Worm (Caenorhabditis elegans) whole organism, L2 larva: Measurements from ENCODE around the gene EEED8.18.
A peak's percentile ranks its signal among the peaks of the same experiment; 100 is the strongest.

ENCODE experiments used
- C34F6.9 ChIP-seq: fragments of 150-350 bp; optimal IDR thresholded peaks from 2 replicates; lab custom pipeline; 2014; ENCODE audit warnings: missing biosample characterization, missing genetic modification characterization
- R02D3.7 ChIP-seq: fragments of 150-350 bp; optimal IDR thresholded peaks from 2 replicates; lab custom pipeline; 2014; ENCODE audit warnings: missing biosample characterization, missing genetic modification characterization
- ZK546.5 ChIP-seq: sonication (generic microtip); optimal IDR thresholded peaks from 2 replicates; lab custom pipeline; 2017; ENCODE audit warnings: missing biosample characterization, missing genetic modification characterization
- alr-1 ChIP-seq: fragments of 150-350 bp; optimal IDR thresholded peaks from 2 replicates; lab custom pipeline; 2014; ENCODE audit warnings: missing biosample characterization, missing genetic modification characterization
- aly-2 ChIP-seq: fragments of 150-350 bp; optimal IDR thresholded peaks from 2 replicates; lab custom pipeline; 2014; ENCODE audit warnings: missing biosample characterization, missing genetic modification characterization
- blmp-1 ChIP-seq: sonication (generic microtip); optimal IDR thresholded peaks from 2 replicates; lab custom pipeline; 2017; ENCODE audit warnings: missing genetic modification characterization, mild to moderate bottlenecking, missing compliant biosample characterization, antibody characterized with exemption, moderate library complexity; ENCODE audit not compliant: insufficient read depth
- ceh-82 ChIP-seq: fragments of 150-350 bp; optimal IDR thresholded peaks from 2 replicates; lab custom pipeline; 2014; ENCODE audit warnings: missing biosample characterization, missing genetic modification characterization
- crh-2 ChIP-seq: sonication (generic microtip); optimal IDR thresholded peaks from 2 replicates; lab custom pipeline; 2017; ENCODE audit warnings: missing biosample characterization, missing genetic modification characterization
- dmd-4 ChIP-seq: sonication (generic microtip); optimal IDR thresholded peaks from 2 replicates; lab custom pipeline; 2017; ENCODE audit warnings: missing biosample characterization, missing genetic modification characterization
- egl-27 ChIP-seq: sonication (generic microtip); optimal IDR thresholded peaks from 3 replicates; lab custom pipeline; 2017; ENCODE audit warnings: missing biosample characterization, missing genetic modification reagents, missing genetic modification characterization
- elt-1 ChIP-seq: fragments of 150-350 bp; optimal IDR thresholded peaks from 2 replicates; lab custom pipeline; 2014; ENCODE audit warnings: missing biosample characterization, missing genetic modification characterization
- elt-3 ChIP-seq: sonication (generic microtip); optimal IDR thresholded peaks from 2 replicates; lab custom pipeline; 2017; ENCODE audit warnings: missing biosample characterization, missing genetic modification characterization
- gmeb-1 ChIP-seq: fragments of 150-350 bp; optimal IDR thresholded peaks from 2 replicates; lab custom pipeline; 2014; ENCODE audit warnings: missing biosample characterization, missing genetic modification characterization
- lin-11 ChIP-seq: fragments of 150-350 bp; sonication (generic microtip); optimal IDR thresholded peaks from 2 replicates; lab custom pipeline; 2014; ENCODE audit warnings: missing biosample characterization, missing genetic modification characterization, inconsistent platforms, mixed read lengths
- lin-13 ChIP-seq: fragments of 150-350 bp; optimal IDR thresholded peaks from 2 replicates; lab custom pipeline; 2014; ENCODE audit warnings: missing biosample characterization, missing genetic modification reagents, missing genetic modification characterization
- lsy-2 ChIP-seq, 2 experiments: fragments of 150-350 bp in 1 of 2; sonication (generic microtip) in 1 of 2; optimal IDR thresholded peaks; 2 replicates each; lab custom pipeline; 2014 to 2017; ENCODE audit warnings: missing biosample characterization in 2 of 2, missing genetic modification characterization in 2 of 2
- mbf-1 ChIP-seq: sonication (generic microtip); optimal IDR thresholded peaks from 2 replicates; lab custom pipeline; 2017; ENCODE audit warnings: missing biosample characterization, missing genetic modification characterization
- nhr-10 ChIP-seq: sonication (generic microtip); optimal IDR thresholded peaks from 2 replicates; lab custom pipeline; 2017; ENCODE audit warnings: missing biosample characterization, missing genetic modification characterization
- nhr-12 ChIP-seq: fragments of 150-350 bp; optimal IDR thresholded peaks from 2 replicates; lab custom pipeline; 2014; ENCODE audit warnings: missing biosample characterization, missing genetic modification characterization
- nhr-129 ChIP-seq: fragments of 150-350 bp; optimal IDR thresholded peaks from 2 replicates; lab custom pipeline; 2014; ENCODE audit warnings: missing biosample characterization, missing genetic modification characterization
- nhr-21 ChIP-seq: fragments of 150-350 bp; optimal IDR thresholded peaks from 2 replicates; lab custom pipeline; 2014; ENCODE audit warnings: missing biosample characterization, missing genetic modification characterization
- nhr-23 ChIP-seq: fragments of 150-350 bp; optimal IDR thresholded peaks from 2 replicates; lab custom pipeline; 2014; ENCODE audit warnings: missing biosample characterization, missing genetic modification reagents, missing genetic modification characterization
- nhr-25 ChIP-seq: fragments of 150-350 bp; sonication (generic microtip); optimal IDR thresholded peaks from 3 replicates; lab custom pipeline; 2014; ENCODE audit warnings: missing biosample characterization, missing genetic modification characterization
- nhr-77 ChIP-seq: fragments of 150-350 bp; optimal IDR thresholded peaks from 2 replicates; lab custom pipeline; 2014; ENCODE audit warnings: missing biosample characterization, missing genetic modification characterization
- peb-1 ChIP-seq: fragments of 150-350 bp; optimal IDR thresholded peaks from 2 replicates; lab custom pipeline; 2014; ENCODE audit warnings: missing biosample characterization, missing genetic modification characterization
- sem-4 ChIP-seq: fragments of 150-350 bp; optimal IDR thresholded peaks from 2 replicates; lab custom pipeline; 2014; ENCODE audit warnings: missing biosample characterization, missing genetic modification reagents, missing genetic modification characterization
- sma-3 ChIP-seq: sonication (generic microtip); optimal IDR thresholded peaks from 2 replicates; lab custom pipeline; 2016; ENCODE audit warnings: missing genetic modification reagents, missing genetic modification characterization, missing compliant biosample characterization
- snpc-4 ChIP-seq: fragments of 150-350 bp; optimal IDR thresholded peaks from 2 replicates; lab custom pipeline; 2014; ENCODE audit warnings: missing biosample characterization, missing genetic modification characterization
- unc-39 ChIP-seq: fragments of 150-350 bp; optimal IDR thresholded peaks from 2 replicates; lab custom pipeline; 2014; ENCODE audit warnings: missing biosample characterization, missing genetic modification characterization
- unc-55 ChIP-seq: fragments of 150-350 bp; sonication (generic microtip); optimal IDR thresholded peaks from 3 replicates; lab custom pipeline; 2014; ENCODE audit warnings: missing biosample characterization, missing genetic modification reagents, missing genetic modification characterization
- unc-62 ChIP-seq: fragments of 150-350 bp; optimal IDR thresholded peaks from 2 replicates; lab custom pipeline; 2014; ENCODE audit warnings: missing biosample characterization, missing genetic modification reagents, missing genetic modification characterization
- ztf-11 ChIP-seq: sonication (generic microtip); optimal IDR thresholded peaks from 2 replicates; lab custom pipeline; 2017; ENCODE audit warnings: missing biosample characterization, missing genetic modification characterization
- ztf-4 ChIP-seq: fragments of 150-350 bp; optimal IDR thresholded peaks from 2 replicates; lab custom pipeline; 2014; ENCODE audit warnings: missing biosample characterization, missing genetic modification characterization

The EEED8.18 gene

ce11 chrII:5425633-5426032, 13.2 kb upstream of the EEED8.18 start, which contains the start of gene F07F6.8:
Gene F07F6.8 (minus strand): TSS chrII:5425733.
- TF ChIP-seq ceh-82 (tag; lab: Kevin White, UChicago): no peak
- TF ChIP-seq snpc-4: no peak
- TF ChIP-seq sma-3: no peak
- TF ChIP-seq alr-1: no peak
- TF ChIP-seq unc-55 (GFP tag; lab: Kevin White, UChicago): no peak
- TF ChIP-seq nhr-10 (tag; lab: Kevin White, UChicago): no peak
- no peak for TF ChIP-seq nhr-23 (tag; lab: Kevin White, UChicago)
- TF ChIP-seq dmd-4: no peak
- no peak for TF ChIP-seq peb-1 (tag; lab: Kevin White, UChicago)

- TF ChIP-seq nhr-77 (no peak), elt-3 (tag; lab: Kevin White, UChicago) (no peak), ZK546.5 (tag; lab: Kevin White, UChicago) (no peak), unc-39 (tag; lab: Kevin White, UChicago) (no peak), lin-13 (GFP tag; lab: Kevin White, UChicago) (no peak), mbf-1 (tag; lab: Kevin White, UChicago) (no peak), unc-62 (GFP tag; lab: Kevin White, UChicago) (no peak), sem-4 (tag; lab: Kevin White, UChicago) (peak; percentile 7), ztf-11 (tag; lab: Kevin White, UChicago) (no peak), unc-55 (GFP tag; lab: Kevin White, UChicago) (no peak), nhr-25 (tag; lab: Kevin White, UChicago) (peak; percentile 13), nhr-23 (tag; lab: Kevin White, UChicago) (no peak), lin-11 (tag; lab: Kevin White, UChicago) (no peak), aly-2 (tag; lab: Kevin White, UChicago) (no peak), egl-27 (tag; lab: Kevin White, UChicago) (no peak), lsy-2 (tag; optimal IDR thresholded peaks at IDR 0.05; lab: Kevin White, UChicago) (peak in 1 of 2 experiments; percentile 33), alr-1 (no peak), nhr-12 (tag; lab: Kevin White, UChicago) (no peak), gmeb-1 (tag; lab: Kevin White, UChicago) (no peak), nhr-10 (tag; lab: Kevin White, UChicago) (no peak), ztf-4 (tag; lab: Kevin White, UChicago) (peak; percentile 12), nhr-21 (no peak), R02D3.7 (tag; lab: Kevin White, UChicago) (no peak), elt-1 (tag; lab: Kevin White, UChicago) (no peak), ceh-82 (tag; lab: Kevin White, UChicago) (no peak)
- TF ChIP-seq, all 48 proteins: peak for 4
Measured at ce11 chrII:5423832-5424231, 11.4 kb upstream of the EEED8.18 start, which contains the start of gene F07F6.7. Gene F07F6.7 (minus strand): TSS chrII:5423858.

ce11 chrII:5420947-5421614, 8.7 kb upstream of the EEED8.18 start, which contains the start of gene tofu-6:
Gene tofu-6 (plus strand): TSS chrII:5421248.
- TF ChIP-seq unc-62 (GFP tag; lab: Kevin White, UChicago) (no peak), blmp-1 (tag; lab: Kevin White, UChicago) (no peak), C34F6.9 (tag; lab: Kevin White, UChicago) (peak; percentile 9), gmeb-1 (tag; lab: Kevin White, UChicago) (no peak), lsy-2 (tag; optimal IDR thresholded peaks at IDR 0.05; lab: Kevin White, UChicago) (peak in 1 of 2 experiments; percentile 93), crh-2 (no peak)
- TF ChIP-seq, all 48 proteins: peak for 2

ce11 chrII:5418929-5419328, 6.5 kb upstream of the EEED8.18 start, which contains the start of gene EEED8.15:
Gene EEED8.15 (plus strand): TSS chrII:5419229.
- TF ChIP-seq gmeb-1 (tag; lab: Kevin White, UChicago) (no peak), C34F6.9 (tag; lab: Kevin White, UChicago) (no peak), nhr-23 (tag; lab: Kevin White, UChicago) (no peak), nhr-77 (no peak), nhr-129 (tag; lab: Kevin White, UChicago) (no peak), aly-2 (tag; lab: Kevin White, UChicago) (no peak), blmp-1 (tag; lab: Kevin White, UChicago) (no peak), unc-55 (GFP tag; lab: Kevin White, UChicago) (no peak)
